Worm (Caenorhabditis elegans): Measurements from ENCODE around the gene K02D10.1.

DNA sequence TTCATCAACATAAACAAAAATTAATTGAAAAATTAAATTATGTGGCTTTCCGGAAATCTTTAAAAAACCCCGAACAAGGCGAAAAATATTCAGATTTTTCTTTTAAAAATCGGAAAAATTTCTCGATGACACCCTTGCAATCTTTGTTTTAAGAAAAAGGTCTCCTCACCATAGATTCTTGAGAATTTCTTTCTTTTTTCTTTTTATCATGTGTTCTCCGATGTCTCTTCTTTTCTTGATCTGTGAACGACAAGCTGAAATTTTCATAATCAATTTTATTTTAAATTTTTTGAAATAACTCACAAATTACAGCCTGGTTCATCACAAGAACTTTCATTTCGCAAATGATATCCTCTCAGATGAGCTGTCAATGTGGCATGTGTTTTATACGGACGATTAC is 21.9 kb downstream of the K02D10.1 start, which contains the start of the genes zfp-1 and F54F2.14:
- TF ChIP-seq dpff-1 (tag; optimal IDR thresholded peaks at IDR 0.05) (no peak), lir-1 (GFP tag; conservative IDR thresholded peaks at IDR 0.05) (no peak), lin-40 (tag; optimal IDR thresholded peaks at IDR 0.05) (no peak), zim-3 (tag; optimal IDR thresholded peaks at IDR 0.05) (no peak), attf-6 (GFP tag; IDR thresholded peaks at IDR 0.05) (no peak), xnd-1 (tag; optimal IDR thresholded peaks at IDR 0.05) (no peak), sea-2 (GFP tag; IDR thresholded peaks at IDR 0.05) (no peak), dpl-1 (GFP tag; optimal IDR thresholded peaks at IDR 0.05) (no peak)

All from whole organism, young adult.